Fruit fly (Drosophila melanogaster): Measurements from ENCODE around the gene CG6051.

CG6051 gene

DNA sequence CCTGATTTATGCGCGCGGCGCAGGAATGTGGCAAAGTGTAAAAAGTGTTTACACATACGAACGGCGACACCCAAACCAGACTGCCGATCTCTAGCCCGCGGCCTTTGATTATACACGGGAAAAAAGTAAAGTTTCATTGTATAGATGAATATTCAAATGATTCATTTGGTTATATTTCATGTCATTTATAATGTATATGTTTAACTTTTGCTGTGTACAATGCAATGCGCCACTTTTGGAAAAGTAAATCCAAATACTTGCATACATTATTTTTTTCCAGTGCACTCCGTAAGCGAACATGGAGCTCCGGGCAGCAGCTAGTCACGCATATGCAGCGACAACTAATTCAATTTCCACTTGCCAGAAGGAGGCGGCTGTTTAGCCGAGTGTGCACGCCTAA is 16.5 kb upstream of the CG6051 start (continued):
- TF ChIP-seq esn (GFP tag; optimal IDR thresholded peaks at IDR 0.05) (no peak), CG6854 (GFP tag; optimal IDR thresholded peaks at IDR 0.05) (no peak), pdm3 (GFP tag; optimal IDR thresholded peaks at IDR 0.05) (peak; percentile 70), salr (GFP tag; optimal IDR thresholded peaks at IDR 0.05) (peak in 1 of 2 experiments; percentile 74), eg (GFP tag; IDR thresholded peaks at IDR 0.05) (peak; percentile 91), CG3919 (GFP tag; optimal IDR thresholded peaks at IDR 0.05) (peak; percentile 79), Eip75B (GFP tag; optimal IDR thresholded peaks at IDR 0.05) (peak; percentile 62), CG10631 (GFP tag; optimal IDR thresholded peaks at IDR 0.05) (peak; percentile 68), lz (GFP tag; optimal IDR thresholded peaks at IDR 0.05) (no peak), Met (GFP tag; optimal IDR thresholded peaks at IDR 0.05) (no peak), CG10669 (GFP tag; optimal IDR thresholded peaks at IDR 0.05) (peak; percentile 47), topi (GFP tag; optimal IDR thresholded peaks at IDR 0.05) (no peak), CG16779 (tag; optimal IDR thresholded peaks at IDR 0.05) (peak; percentile 20), CG31627 (GFP tag; optimal IDR thresholded peaks at IDR 0.05) (no peak), CG6792 (GFP tag; optimal IDR thresholded peaks at IDR 0.05) (no peak), Smox (GFP tag; optimal IDR thresholded peaks at IDR 0.05) (no peak)

DNA sequence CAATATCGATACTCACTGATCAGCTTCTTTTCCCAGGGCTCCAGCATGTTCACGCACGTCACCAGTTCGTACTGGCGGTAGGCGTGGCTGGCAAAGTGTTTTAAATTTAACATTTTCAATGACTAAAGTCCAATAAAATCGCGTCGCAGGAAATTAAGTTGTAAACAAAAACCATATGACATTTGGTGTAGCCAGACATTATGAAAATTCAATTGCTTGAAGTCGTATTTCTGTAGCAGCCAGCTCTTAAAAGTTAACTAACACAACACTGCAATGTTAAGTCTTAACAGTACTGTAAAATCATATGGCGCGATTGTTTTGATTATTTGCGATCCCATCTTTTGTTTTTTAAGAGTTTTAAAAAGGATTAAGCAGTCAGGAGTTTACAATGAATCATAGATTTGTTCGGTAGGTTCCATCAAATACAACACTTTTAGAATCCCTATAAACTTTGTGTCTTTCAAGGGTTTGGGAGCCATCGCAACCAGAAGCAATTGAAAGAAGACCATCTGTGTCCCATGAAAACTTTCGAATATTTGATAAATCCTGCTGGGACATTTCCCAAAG is 14.6 kb upstream of the CG6051 start, which contains the start of the genes CG34293 and spn-D:
Gene CG34293, minus strand, starts transcription at position 160 of the 567 bp plus-strand sequence.
Gene spn-D, plus strand, starts transcription at position 301 of the 567 bp plus-strand sequence.
- TF ChIP-seq CG16779 (tag; optimal IDR thresholded peaks at IDR 0.05) (no peak), Hr4 (GFP tag; optimal IDR thresholded peaks at IDR 0.05) (no peak), Met (GFP tag; optimal IDR thresholded peaks at IDR 0.05) (no peak)

DNA sequence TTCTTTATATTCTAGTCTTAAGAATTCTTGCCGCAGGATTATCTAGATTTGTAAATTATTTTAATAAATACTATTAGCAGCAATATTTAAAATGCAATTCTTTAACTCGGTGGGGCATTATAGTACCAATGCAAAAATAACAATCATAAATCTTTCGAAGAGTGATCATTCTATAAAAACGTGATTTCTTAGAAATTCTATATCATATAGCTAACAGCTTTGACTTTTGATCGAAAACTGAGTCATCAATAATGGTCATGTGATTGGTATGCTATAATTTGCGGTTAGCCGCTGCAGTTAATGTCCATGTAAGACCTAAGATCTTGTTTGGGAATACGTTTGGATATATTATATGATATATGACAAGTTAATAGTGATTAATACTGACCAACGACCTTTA is 12.0 kb upstream of the CG6051 start, which contains the start of gene ppk31:
Gene ppk31, plus strand, starts transcription at position 301 of the 400 bp plus-strand sequence.
- TF ChIP-seq CG34406 (GFP tag; optimal IDR thresholded peaks at IDR 0.05) (no peak), CG16779 (tag; optimal IDR thresholded peaks at IDR 0.05) (no peak), CG11762 (GFP tag; optimal IDR thresholded peaks at IDR 0.05; ENCODE audit: insufficient read depth) (no peak)

dm6 chr3R:27160858-27161257 is 10.0 kb upstream of the CG6051 start, which contains the start of gene CG5909:
Gene CG5909 (plus strand): TSS chr3R:27161158.
- no peak for TF ChIP-seq Blimp-1 (GFP tag; optimal IDR thresholded peaks at IDR 0.05)
- TF ChIP-seq fd85E (GFP tag; optimal IDR thresholded peaks at IDR 0.05) = no peak
- TF ChIP-seq Eip78C (GFP tag) = no peak
- TF ChIP-seq svp (GFP tag) = peak; percentile 62
- TF ChIP-seq spab (GFP tag; optimal IDR thresholded peaks at IDR 0.05) = no peak

- TF ChIP-seq CG11902 (GFP tag; optimal IDR thresholded peaks at IDR 0.05) = no peak
Measured at dm6 chr3R:27159870-27160269, 9.0 kb upstream of the CG6051 start.

DNA sequence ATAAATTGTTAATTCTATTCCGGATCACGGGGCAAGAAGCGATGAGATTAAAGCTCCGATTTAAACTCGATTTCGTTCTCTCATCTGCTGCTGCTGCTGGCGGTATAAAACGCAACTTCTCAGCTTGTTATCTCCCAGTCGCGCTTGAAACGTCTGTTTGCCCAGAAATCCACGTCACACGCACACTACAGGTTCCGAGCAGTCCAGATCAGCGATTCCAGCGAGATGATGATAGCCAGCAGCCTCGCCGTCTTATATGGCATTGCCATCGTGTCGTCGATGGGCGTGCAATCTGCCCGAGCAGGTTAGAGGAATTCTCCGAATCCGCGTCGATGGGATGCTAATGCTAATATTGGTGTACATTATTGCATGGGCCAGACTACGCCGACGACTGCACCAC is 6.9 kb upstream of the CG6051 start, which contains the start of gene grass:
Gene grass, plus strand, starts transcription at position 135 of the 400 bp plus-strand sequence.
- TF ChIP-seq CG11902 (GFP tag; optimal IDR thresholded peaks at IDR 0.05) (no peak), pdm3 (GFP tag; optimal IDR thresholded peaks at IDR 0.05) (no peak), svp (GFP tag) (peak; percentile 86), net (GFP tag; optimal IDR thresholded peaks at IDR 0.05) (no peak), CG9139 (GFP tag; optimal IDR thresholded peaks at IDR 0.05) (no peak), CG6163 (GFP tag; IDR thresholded peaks at IDR 0.05) (no peak), CG6854 (GFP tag; optimal IDR thresholded peaks at IDR 0.05) (no peak), CG34406 (GFP tag; optimal IDR thresholded peaks at IDR 0.05) (no peak), CG1621 (tag; optimal IDR thresholded peaks at IDR 0.05) (peak; percentile 30), Eip78C (GFP tag) (peak; percentile 5), spab (GFP tag; optimal IDR thresholded peaks at IDR 0.05) (no peak), achi (GFP tag; optimal IDR thresholded peaks at IDR 0.05) (no peak), fd59A (GFP tag; optimal IDR thresholded peaks at IDR 0.05) (no peak), CG4318 (GFP tag; optimal IDR thresholded peaks at IDR 0.05) (no peak)
